Worm (Caenorhabditis elegans) whole organism, midembryonic: ENCODE measurements around the gene cyp-13A6.

ENCODE experiments used
- cog-1 ChIP-seq: sonication (generic microtip); optimal IDR thresholded peaks from 2 replicates; lab custom pipeline; 2016; ENCODE audit warnings: missing genetic modification characterization, missing compliant biosample characterization
- flt-1 ChIP-seq: fragments of 200-800 bp; sonication (Bioruptor generic); IDR thresholded peaks from 2 replicates; pipeline ENCODE4 v1.3.6; 2022; ENCODE audit warnings: missing genetic modification characterization, missing compliant biosample characterization
- klf-2 ChIP-seq: fragments of 200-800 bp; sonication (Bioruptor generic); conservative IDR thresholded peaks from 2 replicates; pipeline ENCODE4 v1.3.6; 2022; ENCODE audit warnings: missing genetic modification reagents, missing genetic modification characterization, missing compliant biosample characterization
- med-1 ChIP-seq: sonication (generic microtip); optimal IDR thresholded peaks from 2 replicates; lab custom pipeline; 2017; ENCODE audit warnings: missing genetic modification characterization, mild to moderate bottlenecking, missing compliant biosample characterization, antibody characterized with exemption, missing genetic modification reagents; ENCODE audit not compliant: insufficient read depth
- tab-1 ChIP-seq: fragments of 200-800 bp; sonication (Bioruptor generic); IDR thresholded peaks from 2 replicates; pipeline ENCODE4 v1.3.6; 2022; ENCODE audit warnings: missing genetic modification characterization, missing compliant biosample characterization
- ztf-23 ChIP-seq: fragments of 200-800 bp; sonication (Bioruptor generic); IDR thresholded peaks from 2 replicates; pipeline ENCODE4 v1.3.6; 2022; ENCODE audit warnings: missing genetic modification reagents, missing genetic modification characterization, missing compliant biosample characterization

ce11 chrII:9800251-9800650, 2.4 kb downstream of the cyp-13A6 start, which contains the start of gene cyp-13A5:
- TF ChIP-seq tab-1 (GFP tag; lab: Robert Waterston, UW) (no peak), flt-1 (no peak), med-1 (GFP tag; lab: Kevin White, UChicago) (no peak), cog-1 (tag; lab: Kevin White, UChicago) (no peak), ztf-23 (GFP tag; lab: Robert Waterston, UW) (no peak), klf-2 (GFP tag; lab: Robert Waterston, UW) (no peak)
